Worm (Caenorhabditis elegans): ENCODE data around the gene Y17G7B.20.

Gene Y17G7B.20

DNA sequence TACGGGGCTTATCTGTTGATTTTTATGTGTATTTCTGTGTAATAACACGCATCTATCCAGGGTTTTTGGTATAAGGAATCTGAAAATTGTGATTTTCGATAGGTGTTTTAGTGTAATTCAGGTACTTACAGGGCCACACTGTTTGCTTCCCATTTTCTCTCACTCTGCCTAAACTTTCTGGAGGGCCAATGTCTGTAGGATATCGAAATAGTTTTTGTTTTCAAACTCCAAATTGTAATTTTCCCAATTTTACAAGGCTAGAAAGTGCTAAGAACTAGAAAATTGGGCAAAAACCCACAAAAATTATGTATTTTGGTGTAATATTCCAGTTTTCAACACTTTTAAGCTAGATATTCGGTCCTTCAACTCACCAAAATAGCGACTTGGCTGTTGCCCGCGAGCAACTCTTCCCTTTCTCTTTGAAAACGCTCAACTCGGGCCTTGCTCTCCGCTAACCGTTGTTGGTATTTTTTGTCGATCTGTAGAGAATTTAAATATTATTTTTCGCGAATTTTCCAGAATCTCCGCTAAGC, 2.9 kb downstream of the Y17G7B.20 start:
- TF ChIP-seq gei-8 (GFP tag; optimal IDR thresholded peaks at IDR 0.05) (no peak), skn-1 (tag; optimal IDR thresholded peaks at IDR 0.05) (no peak), aha-1 (tag) (peak; percentile 93), D1046.2 (GFP tag; IDR thresholded peaks at IDR 0.05) (0 out of 2 replicates have a peak, but pooled peaks have one; percentile 7), unc-62 (GFP tag; optimal IDR thresholded peaks at IDR 0.05 in 1 of 2) (peak in 1 of 2 experiments; percentile 91), unc-62 (tag; optimal IDR thresholded peaks at IDR 0.05) (no peak), ceh-28 (tag; optimal IDR thresholded peaks at IDR 0.05) (no peak), mes-2 (tag; optimal IDR thresholded peaks at IDR 0.05; ENCODE audit: poor library complexity, severe bottlenecking) (peak; percentile 23), lin-39 (tag; optimal IDR thresholded peaks at IDR 0.05) (no peak), cey-2 (tag; optimal IDR thresholded peaks at IDR 0.05; ENCODE audit: borderline replicate concordance, insufficient read depth) (no peak), madf-5 (GFP tag; IDR thresholded peaks at IDR 0.05) (no peak), hlh-11 (tag; optimal IDR thresholded peaks at IDR 0.05) (no peak), nhr-25 (tag; optimal IDR thresholded peaks at IDR 0.05; ENCODE audit: borderline replicate concordance, insufficient read depth) (no peak), mdt-29 (GFP tag; IDR thresholded peaks at IDR 0.05) (no peak), lin-13 (GFP tag; optimal IDR thresholded peaks at IDR 0.05) (no peak), zfp-2 (tag; optimal IDR thresholded peaks at IDR 0.05) (no peak), ceh-44 (GFP tag; IDR thresholded peaks at IDR 0.05) (no peak)

- TF ChIP-seq nhr-48 (tag; optimal IDR thresholded peaks at IDR 0.05) (peak; percentile 34), F49E8.2 (tag; optimal IDR thresholded peaks at IDR 0.05; ENCODE audit: borderline replicate concordance) (no peak), Y75B8A.6 (GFP tag; IDR thresholded peaks at IDR 0.05) (no peak), mxl-2 (GFP tag; conservative IDR thresholded peaks at IDR 0.05) (no peak), nhr-237 (tag; optimal IDR thresholded peaks at IDR 0.05) (no peak), R02D3.7 (tag; optimal IDR thresholded peaks at IDR 0.05) (no peak), hmg-1.1 (GFP tag; IDR thresholded peaks at IDR 0.05) (no peak), ceh-44 (GFP tag; IDR thresholded peaks at IDR 0.05) (no peak), snpc-1.2 (GFP tag; IDR thresholded peaks at IDR 0.05) (0 out of 2 replicates have a peak, but pooled peaks have one; percentile 33), aha-1 (tag) (peak; percentile 96), ceh-62 (tag; optimal IDR thresholded peaks at IDR 0.05) (no peak), hif-1 (tag; optimal IDR thresholded peaks at IDR 0.05) (peak in 1 of 2 experiments; percentile 32), spr-3 (GFP tag; optimal IDR thresholded peaks at IDR 0.05) (no peak), F26F4.8 (GFP tag; conservative IDR thresholded peaks at IDR 0.05) (no peak), mep-1 (tag; optimal IDR thresholded peaks at IDR 0.05) (peak; percentile 51), F10B5.3 (tag; optimal IDR thresholded peaks at IDR 0.05) (peak; percentile 50), unc-62 (GFP tag; optimal IDR thresholded peaks at IDR 0.05 in 1 of 2) (no peak), unc-62 (tag; optimal IDR thresholded peaks at IDR 0.05) (no peak), unc-39 (tag; optimal IDR thresholded peaks at IDR 0.05) (no peak), lin-29 (GFP tag; IDR thresholded peaks at IDR 0.05) (peak; percentile 49; the same call in 1 of the 2 replicates), lin-39 (tag; optimal IDR thresholded peaks at IDR 0.05) (peak; percentile 38), nhr-28 (tag; optimal IDR thresholded peaks at IDR 0.05) (no peak), mxl-3 (GFP tag; optimal IDR thresholded peaks at IDR 0.05) (no peak), skn-1 (tag; optimal IDR thresholded peaks at IDR 0.05) (no peak), ces-1 (GFP tag; optimal IDR thresholded peaks at IDR 0.05) (no peak), pqm-1 (tag; optimal IDR thresholded peaks at IDR 0.05) (peak; percentile 15), nhr-102 (tag; optimal IDR thresholded peaks at IDR 0.05) (peak; percentile 63), jun-1 (tag; optimal IDR thresholded peaks at IDR 0.05) (no peak), dpl-1 (GFP tag; optimal IDR thresholded peaks at IDR 0.05) (no peak), tag-97 (GFP tag; IDR thresholded peaks at IDR 0.05) (0 out of 2 replicates have a peak, but pooled peaks have one; percentile 53), madf-5 (GFP tag; IDR thresholded peaks at IDR 0.05) (0 out of 4 replicates have a peak, but pooled peaks of 1 of the 2 experiments have one; percentile 59), egl-43 (GFP tag; IDR thresholded peaks at IDR 0.05) (peak; percentile 67), lin-38 (GFP tag; IDR thresholded peaks at IDR 0.05) (peak; percentile 45), ctbp-1 (GFP tag; IDR thresholded peaks at IDR 0.05) (peak; percentile 6), F37D6.2 (tag; optimal IDR thresholded peaks at IDR 0.05) (no peak), nhr-77 (tag; optimal IDR thresholded peaks at IDR 0.05) (peak; percentile 69)
Measured at ce11 chrII:11974048-11974995, 5.3 kb downstream of the Y17G7B.20 start.

Data from whole organism, L4 larva.